Worm (Caenorhabditis elegans) whole organism, L1 larva: ENCODE data around the gene nhr-111.

Source experiments
- C04F5.9 ChIP-seq: sonication (generic microtip); optimal IDR thresholded peaks from 2 replicates; lab custom pipeline; 2016; ENCODE audit warnings: missing genetic modification characterization, missing compliant biosample characterization
- C34B4.2 ChIP-seq: sonication (generic microtip); optimal IDR thresholded peaks from 2 replicates; lab custom pipeline; 2017; ENCODE audit warnings: mild to moderate bottlenecking, missing genetic modification characterization, missing compliant biosample characterization
- Y116A8C.19 ChIP-seq: sonication (generic microtip); optimal IDR thresholded peaks from 2 replicates; lab custom pipeline; 2016; ENCODE audit warnings: missing compliant biosample characterization, missing genetic modification characterization, borderline replicate concordance
- aha-1 ChIP-seq: fragments of 150-350 bp; optimal IDR thresholded peaks from 2 replicates; lab custom pipeline; 2014; ENCODE audit warnings: missing biosample characterization, missing genetic modification characterization
- ama-1 ChIP-seq: fragments of 150-350 bp; optimal IDR thresholded peaks from 2 replicates; lab custom pipeline; 2014
- ceh-8 ChIP-seq: fragments of 200-800 bp; sonication (Bioruptor generic); optimal IDR thresholded peaks from 2 replicates; lab custom pipeline; 2018; ENCODE audit warnings: mild to moderate bottlenecking, missing genetic modification characterization, moderate library complexity, missing compliant biosample characterization
- ceh-90 ChIP-seq: sonication (generic microtip); optimal IDR thresholded peaks from 2 replicates; lab custom pipeline; 2016; ENCODE audit warnings: missing genetic modification characterization, missing compliant biosample characterization
- dpl-1 ChIP-seq, 3 experiments: fragments of 150-350 bp in 2 of 3; sonication (generic microtip) in 1 of 3; optimal IDR thresholded peaks; 2 replicates each; lab custom pipeline; 2014 to 2017; ENCODE audit warnings: missing biosample characterization in 3 of 3, missing genetic modification characterization in 3 of 3, missing genetic modification reagents in 3 of 3
- fkh-10 ChIP-seq: sonication (generic microtip); optimal IDR thresholded peaks from 2 replicates; lab custom pipeline; 2017; ENCODE audit warnings: missing biosample characterization, missing genetic modification reagents, missing genetic modification characterization
- fkh-4 ChIP-seq: sonication (generic microtip); optimal IDR thresholded peaks from 2 replicates; lab custom pipeline; 2016; ENCODE audit warnings: missing compliant biosample characterization, missing genetic modification characterization, borderline replicate concordance
- grh-1 ChIP-seq: fragments of 200-800 bp; sonication (Bioruptor generic); IDR thresholded peaks from 2 replicates; pipeline ENCODE4 v1.3.6; 2022; ENCODE audit warnings: missing genetic modification reagents, missing genetic modification characterization, missing compliant biosample characterization
- hlh-17 ChIP-seq: fragments of 200-800 bp; sonication (Bioruptor generic); optimal IDR thresholded peaks from 2 replicates; lab custom pipeline; 2018; ENCODE audit warnings: missing genetic modification characterization, mild to moderate bottlenecking, missing compliant biosample characterization, moderate library complexity, borderline replicate concordance
- hpl-2 ChIP-seq: fragments of 150-350 bp; optimal IDR thresholded peaks from 2 replicates; lab custom pipeline; 2014; ENCODE audit warnings: missing biosample characterization, missing genetic modification reagents, missing genetic modification characterization
- isw-1 ChIP-seq: fragments of 200-800 bp; sonication (Bioruptor generic); IDR thresholded peaks from 2 replicates; pipeline ENCODE4 v1.3.6; 2022; ENCODE audit warnings: missing genetic modification characterization, missing compliant biosample characterization
- jun-1 ChIP-seq: fragments of 150-350 bp; optimal IDR thresholded peaks from 2 replicates; lab custom pipeline; 2014; ENCODE audit warnings: missing biosample characterization, missing genetic modification reagents, missing genetic modification characterization
- mep-1 ChIP-seq: fragments of 150-350 bp; optimal IDR thresholded peaks from 2 replicates; lab custom pipeline; 2014; ENCODE audit warnings: missing biosample characterization, missing genetic modification characterization
- nhr-11 ChIP-seq: fragments of 150-350 bp; optimal IDR thresholded peaks from 2 replicates; lab custom pipeline; 2014; ENCODE audit warnings: missing biosample characterization, missing genetic modification characterization
- nhr-20 ChIP-seq: sonication (generic microtip); optimal IDR thresholded peaks from 2 replicates; lab custom pipeline; 2016; ENCODE audit warnings: mild to moderate bottlenecking, missing genetic modification characterization, missing compliant biosample characterization
- nhr-28 ChIP-seq: fragments of 150-350 bp; optimal IDR thresholded peaks from 2 replicates; lab custom pipeline; 2014; ENCODE audit warnings: missing biosample characterization, missing genetic modification characterization
- nhr-47 ChIP-seq: sonication (generic microtip); optimal IDR thresholded peaks from 2 replicates; lab custom pipeline; 2016; ENCODE audit warnings: mild to moderate bottlenecking, missing genetic modification characterization, moderate library complexity, missing compliant biosample characterization
- nhr-71 ChIP-seq: sonication (generic microtip); optimal IDR thresholded peaks from 2 replicates; lab custom pipeline; 2016; ENCODE audit warnings: mild to moderate bottlenecking, missing genetic modification characterization, moderate library complexity, missing compliant biosample characterization
- nhr-76 ChIP-seq: sonication (generic microtip); optimal IDR thresholded peaks from 2 replicates; lab custom pipeline; 2017; ENCODE audit warnings: missing biosample characterization, missing genetic modification characterization
- nhr-84 ChIP-seq: sonication (generic microtip); optimal IDR thresholded peaks from 2 replicates; lab custom pipeline; 2017; ENCODE audit warnings: missing biosample characterization, missing genetic modification characterization
- nhr-85 ChIP-seq: sonication (generic microtip); peaks from one replicate; lab custom pipeline; 2016; ENCODE audit warnings: missing genetic modification characterization, inconsistent platforms, missing compliant biosample characterization
- nhr-90 ChIP-seq: sonication (generic microtip); optimal IDR thresholded peaks from 2 replicates; lab custom pipeline; 2016; ENCODE audit warnings: mild to moderate bottlenecking, missing genetic modification characterization, missing compliant biosample characterization; ENCODE audit not compliant: poor library complexity
- skn-1 ChIP-seq: fragments of 150-350 bp; optimal IDR thresholded peaks from 2 replicates; lab custom pipeline; 2014; ENCODE audit warnings: missing biosample characterization, missing genetic modification characterization
- snpc-4 ChIP-seq: fragments of 150-350 bp; optimal IDR thresholded peaks from 2 replicates; lab custom pipeline; 2014; ENCODE audit warnings: missing biosample characterization, missing genetic modification characterization
- snu-23 ChIP-seq: sonication (generic microtip); optimal IDR thresholded peaks from 2 replicates; lab custom pipeline; 2016; ENCODE audit warnings: missing genetic modification characterization, missing compliant biosample characterization
- sup-37 ChIP-seq: fragments of 200-800 bp; sonication (Bioruptor generic); optimal IDR thresholded peaks from 2 replicates; lab custom pipeline; 2018; ENCODE audit warnings: mild to moderate bottlenecking, missing genetic modification characterization, missing compliant biosample characterization
- tbx-2 ChIP-seq: sonication (generic microtip); optimal IDR thresholded peaks from 2 replicates; lab custom pipeline; 2016; ENCODE audit warnings: missing genetic modification characterization, missing compliant biosample characterization
- tlp-1 ChIP-seq: fragments of 150-350 bp; optimal IDR thresholded peaks from 2 replicates; lab custom pipeline; 2014; ENCODE audit warnings: missing biosample characterization, missing genetic modification characterization
- unc-130 ChIP-seq: fragments of 150-350 bp; optimal IDR thresholded peaks from 2 replicates; lab custom pipeline; 2017; ENCODE audit warnings: missing biosample characterization, missing genetic modification characterization, inconsistent platforms
- unc-30 ChIP-seq: sonication (generic microtip); optimal IDR thresholded peaks from 2 replicates; lab custom pipeline; 2017; ENCODE audit warnings: missing biosample characterization, missing genetic modification characterization
- unc-62 ChIP-seq: fragments of 150-350 bp; optimal IDR thresholded peaks from 2 replicates; lab custom pipeline; 2014; ENCODE audit warnings: missing biosample characterization, missing genetic modification reagents, missing genetic modification characterization
- unc-86 ChIP-seq: sonication (generic microtip); optimal IDR thresholded peaks from 2 replicates; lab custom pipeline; 2016; ENCODE audit warnings: missing genetic modification characterization, missing compliant biosample characterization
- zip-4 ChIP-seq: fragments of 200-800 bp; sonication (Bioruptor generic); optimal IDR thresholded peaks from 2 replicates; lab custom pipeline; 2018; ENCODE audit warnings: mild to moderate bottlenecking, missing genetic modification characterization, moderate library complexity, missing compliant biosample characterization
- ztf-11 ChIP-seq, 2 experiments: sonication (generic microtip); optimal IDR thresholded peaks; 2 replicates each; lab custom pipeline; 2016 to 2017; ENCODE audit warnings: missing genetic modification characterization in 2 of 2, missing biosample characterization in 1 of 2, missing compliant biosample characterization in 1 of 2

The nhr-111 gene

DNA sequence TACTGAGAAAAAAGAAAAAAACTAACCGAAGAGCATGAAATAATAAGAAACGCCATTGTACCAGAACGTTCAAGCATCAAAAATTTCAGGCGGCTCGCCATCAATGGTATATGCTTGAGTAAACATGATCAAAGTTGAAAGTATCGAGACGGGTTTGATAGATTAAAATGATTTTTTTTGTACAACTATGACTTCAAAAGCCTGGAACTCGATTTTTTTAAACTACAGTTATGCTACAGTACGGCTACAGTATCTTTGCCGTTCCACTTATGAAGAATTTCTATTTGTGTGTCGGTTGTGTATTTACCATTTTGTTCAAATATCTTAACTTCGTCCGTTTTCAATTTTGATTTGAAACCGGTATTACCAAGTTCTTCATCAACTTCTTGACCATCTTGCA lies 30.5 kb upstream of the nhr-111 start, which contains the start of gene str-97:
Gene str-97 (minus strand): TSS at position 101 of the 400 bp plus-strand sequence.
- TF ChIP-seq grh-1 (GFP tag; lab: Robert Waterston, UW): no peak
- TF ChIP-seq nhr-85 (tag; lab: Kevin White, UChicago): no peak
- TF ChIP-seq nhr-47 (tag; lab: Kevin White, UChicago): no peak
- no peak for TF ChIP-seq skn-1
- TF ChIP-seq nhr-84: no peak
- no peak for TF ChIP-seq nhr-90 (tag; lab: Kevin White, UChicago)
- TF ChIP-seq C34B4.2: no peak
- no peak for TF ChIP-seq isw-1
- TF ChIP-seq ztf-11 (tag; optimal IDR thresholded peaks at IDR 0.05; lab: Kevin White, UChicago): no peak
- TF ChIP-seq zip-4 (GFP tag; lab: Kevin White, UChicago): no peak
- no peak for TF ChIP-seq dpl-1 (GFP tag; optimal IDR thresholded peaks at IDR 0.05; lab: Kevin White, UChicago)

DNA sequence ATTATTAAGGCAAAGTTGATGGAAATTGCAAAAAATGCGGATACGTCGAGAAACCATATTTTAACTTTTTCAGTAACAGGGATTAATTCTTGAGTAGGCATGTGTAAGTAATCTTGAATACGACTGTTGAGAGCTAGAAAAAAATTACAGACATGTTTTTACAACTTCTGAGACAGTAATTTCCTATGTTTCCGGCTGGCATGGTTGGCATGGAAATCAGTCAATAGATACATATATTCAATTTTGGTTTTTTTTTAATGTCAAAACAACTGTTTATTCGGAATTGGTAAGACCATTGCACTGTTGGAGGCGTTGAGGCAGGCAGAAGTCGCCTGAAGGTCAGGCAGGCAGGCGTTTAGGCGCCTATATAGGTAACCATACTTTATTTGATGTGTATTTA lies 28.7 kb upstream of the nhr-111 start, which contains the start of gene str-254:
Gene str-254 (minus strand): TSS at position 101 of the 400 bp plus-strand sequence.
- no peak for TF ChIP-seq unc-86 (tag; lab: Kevin White, UChicago)
- TF ChIP-seq nhr-20 (tag; lab: Kevin White, UChicago): no peak
- TF ChIP-seq unc-130: no peak
- no peak for TF ChIP-seq ama-1 (lab: Kevin White, UChicago)
- TF ChIP-seq ceh-90 (tag; lab: Kevin White, UChicago): no peak
- no peak for TF ChIP-seq ceh-8 (GFP tag; lab: Kevin White, UChicago)
- TF ChIP-seq nhr-11 (tag; lab: Kevin White, UChicago): no peak
- no peak for TF ChIP-seq isw-1
- no peak for TF ChIP-seq tbx-2 (tag; lab: Kevin White, UChicago)

DNA sequence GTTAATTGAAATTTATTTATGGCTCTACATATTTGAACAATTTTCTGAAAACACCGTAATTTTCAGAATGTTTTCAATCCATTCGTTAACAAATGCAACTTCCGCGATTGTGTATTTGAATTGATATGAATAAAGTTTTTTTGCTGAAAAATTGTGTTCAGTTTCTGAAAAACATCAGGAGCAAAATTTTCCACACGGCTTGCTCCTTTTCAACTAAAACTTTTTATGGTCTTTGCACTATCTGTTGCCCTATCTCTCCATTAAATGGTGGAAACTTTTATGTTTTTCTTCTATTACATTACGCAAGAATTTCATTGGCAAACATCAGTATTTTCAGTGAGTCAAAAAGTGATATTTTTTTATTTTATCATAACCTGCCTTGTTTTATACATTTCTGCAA lies 24.2 kb upstream of the nhr-111 start, which contains the start of gene F10A3.4:
Gene F10A3.4 (plus strand): TSS at position 301 of the 400 bp plus-strand sequence.
- TF ChIP-seq unc-30 (tag; lab: Kevin White, UChicago) (no peak), isw-1 (no peak), hlh-17 (GFP tag; lab: Kevin White, UChicago) (no peak), snu-23 (GFP tag; lab: Kevin White, UChicago) (no peak), Y116A8C.19 (tag; lab: Kevin White, UChicago) (no peak), snpc-4 (no peak), C34B4.2 (no peak), fkh-4 (no peak), aha-1 (tag; lab: Kevin White, UChicago) (no peak), C04F5.9 (tag; lab: Kevin White, UChicago) (no peak), hpl-2 (no peak), mep-1 (tag; lab: Kevin White, UChicago) (no peak), nhr-11 (tag; lab: Kevin White, UChicago) (no peak), ceh-90 (tag; lab: Kevin White, UChicago) (no peak), ztf-11 (tag; optimal IDR thresholded peaks at IDR 0.05; lab: Kevin White, UChicago) (no peak), jun-1 (tag; lab: Kevin White, UChicago) (no peak), zip-4 (GFP tag; lab: Kevin White, UChicago) (no peak), tlp-1 (tag; lab: Kevin White, UChicago) (no peak), fkh-10 (no peak), unc-62 (GFP tag; lab: Kevin White, UChicago) (no peak)

DNA sequence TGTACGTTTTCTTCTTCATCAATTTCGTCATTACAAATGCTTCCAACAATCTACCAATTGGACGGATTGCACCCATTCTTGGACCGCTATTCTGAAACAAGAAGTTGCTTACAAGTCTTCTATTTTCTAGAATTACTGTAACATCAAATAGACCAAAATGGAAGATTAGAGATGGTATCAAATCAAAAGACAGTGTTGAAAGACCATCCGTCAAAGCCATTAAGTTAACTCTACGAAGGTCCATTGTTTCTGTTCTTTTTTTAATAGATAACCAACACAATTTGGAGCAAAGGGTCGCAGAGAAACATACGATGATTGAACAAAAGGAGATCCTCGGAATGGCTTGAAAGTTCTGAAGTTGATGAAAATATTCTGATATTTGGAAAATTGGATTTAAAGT lies 20.4 kb upstream of the nhr-111 start:
- TF ChIP-seq tlp-1 (tag; lab: Kevin White, UChicago): no peak
- TF ChIP-seq sup-37 (GFP tag; lab: Kevin White, UChicago): no peak
- no peak for TF ChIP-seq nhr-71 (tag; lab: Kevin White, UChicago)
- TF ChIP-seq nhr-76 (tag; lab: Kevin White, UChicago): no peak
- TF ChIP-seq snu-23 (GFP tag; lab: Kevin White, UChicago): no peak
- TF ChIP-seq nhr-28 (tag; lab: Kevin White, UChicago): no peak
